Fruit fly (Drosophila melanogaster) whole organism, embryonic: Measurements from ENCODE around the gene CG13984.

Source experiments
- Antp ChIP-seq: fragments of 200-800 bp; sonication (Bioruptor generic); optimal IDR thresholded peaks from 3 replicates; lab custom pipeline; 2016; ENCODE audit warnings: missing biosample characterization, missing genetic modification characterization
- Awh ChIP-seq: fragments of 200-800 bp; sonication (Bioruptor generic); IDR thresholded peaks from 2 replicates; pipeline ENCODE4, ENCODE4 v1.3.6; 2022; ENCODE audit warnings: missing biosample characterization, missing genetic modification characterization
- BtbVII ChIP-seq: fragments of 200-800 bp; sonication (Bioruptor generic); optimal IDR thresholded peaks from 3 replicates; lab custom pipeline; 2017; ENCODE audit warnings: missing biosample characterization, mild to moderate bottlenecking, missing genetic modification characterization
- CG10147 ChIP-seq: fragments of 200-800 bp; sonication (Bioruptor generic); optimal IDR thresholded peaks from 2 replicates; lab custom pipeline; 2019; ENCODE audit warnings: missing biosample characterization, mild to moderate bottlenecking, missing genetic modification characterization, moderate library complexity
- CG10321 ChIP-seq: fragments of 200-800 bp; sonication (Bioruptor generic); IDR thresholded peaks from 2 replicates; pipeline ENCODE4 v1.3.6; 2022; ENCODE audit warnings: missing biosample characterization, missing genetic modification characterization
- CG10959 ChIP-seq: fragments of 200-800 bp; sonication (Bioruptor generic); IDR thresholded peaks from 2 replicates; pipeline ENCODE4 v1.3.6; 2022; ENCODE audit warnings: missing biosample characterization, missing genetic modification characterization
- CG12219 ChIP-seq: fragments of 200-800 bp; sonication (Bioruptor generic); optimal IDR thresholded peaks from 3 replicates; lab custom pipeline; 2018; ENCODE audit warnings: missing biosample characterization, mild to moderate bottlenecking, missing genetic modification characterization
- CG14050 ChIP-seq: fragments of 200-800 bp; sonication (Bioruptor generic); IDR thresholded peaks from 3 replicates; pipeline ENCODE4 v1.3.6; 2022; ENCODE audit warnings: missing biosample characterization, missing genetic modification characterization
- CG14710 ChIP-seq: fragments of 200-800 bp; sonication (Bioruptor generic); optimal IDR thresholded peaks from 3 replicates; lab custom pipeline; 2019; ENCODE audit warnings: missing biosample characterization, mild to moderate bottlenecking, missing genetic modification characterization, moderate library complexity
- CG15269 ChIP-seq: fragments of 200-800 bp; sonication (Bioruptor generic); optimal IDR thresholded peaks from 2 replicates; lab custom pipeline; 2018; ENCODE audit warnings: missing biosample characterization, mild to moderate bottlenecking, missing genetic modification characterization, moderate library complexity
- CG1603 ChIP-seq: fragments of 200-800 bp; sonication (Bioruptor generic); optimal IDR thresholded peaks from 2 replicates; lab custom pipeline; 2019; ENCODE audit warnings: missing biosample characterization, mild to moderate bottlenecking, missing genetic modification characterization, moderate library complexity
- CG16779 ChIP-seq: fragments of 200-800 bp; sonication (Bioruptor generic); IDR thresholded peaks from 2 replicates; pipeline ENCODE4 v1.3.6; 2022; ENCODE audit warnings: missing biosample characterization, missing genetic modification characterization
- CG1792 ChIP-seq: fragments of 200-800 bp; sonication (Bioruptor generic); optimal IDR thresholded peaks from 2 replicates; lab custom pipeline; 2016; ENCODE audit warnings: missing biosample characterization, missing genetic modification characterization
- CG18262 ChIP-seq: fragments of 200-800 bp; optimal IDR thresholded peaks from 3 replicates; lab custom pipeline; 2019; ENCODE audit warnings: missing biosample characterization, mild to moderate bottlenecking, missing genetic modification characterization, moderate library complexity
- CG2199 ChIP-seq: fragments of 200-800 bp; sonication (Bioruptor generic); IDR thresholded peaks from 3 replicates; pipeline ENCODE4 v1.3.6; 2022; ENCODE audit warnings: missing biosample characterization, missing genetic modification characterization
- CG2875 ChIP-seq: fragments of 200-800 bp; sonication (Bioruptor generic); optimal IDR thresholded peaks from 2 replicates; lab custom pipeline; 2017; ENCODE audit warnings: missing biosample characterization, mild to moderate bottlenecking, missing genetic modification characterization, missing genetic modification reagents
- CG32772 ChIP-seq: fragments of 200-800 bp; sonication (Bioruptor generic); IDR thresholded peaks from 2 replicates; pipeline ENCODE4 v1.3.6; 2022; ENCODE audit warnings: missing biosample characterization, missing genetic modification characterization
- CG33213 ChIP-seq: fragments of 200-800 bp; sonication (Bioruptor generic); optimal IDR thresholded peaks from 3 replicates; lab custom pipeline; 2016; ENCODE audit warnings: missing biosample characterization, missing genetic modification characterization
- CG34422 ChIP-seq: fragments of 200-800 bp; sonication (Bioruptor generic); IDR thresholded peaks from 3 replicates; pipeline ENCODE4 v1.3.6; 2022; ENCODE audit warnings: missing biosample characterization, missing genetic modification characterization
- CG4360 ChIP-seq: fragments of 200-800 bp; sonication (Bioruptor generic); IDR thresholded peaks from 2 replicates; pipeline ENCODE4 v1.3.6; 2022; ENCODE audit warnings: missing biosample characterization, missing genetic modification characterization
- CG4404 ChIP-seq: fragments of 200-800 bp; sonication (Bioruptor generic); IDR thresholded peaks from 2 replicates; pipeline ENCODE4 v1.3.6; 2022; ENCODE audit warnings: missing biosample characterization, missing genetic modification characterization
- CTCF ChIP-seq: fragments of 200-800 bp; sonication (Bioruptor generic); optimal IDR thresholded peaks from 2 replicates; lab custom pipeline; 2017; ENCODE audit warnings: missing biosample characterization, mild to moderate bottlenecking, missing genetic modification characterization, moderate library complexity
- Dbx ChIP-seq: fragments of 200-800 bp; sonication (Bioruptor generic); IDR thresholded peaks from 3 replicates; pipeline ENCODE4 v1.3.6; 2022; ENCODE audit warnings: missing biosample characterization, missing genetic modification characterization
- Dip2 ChIP-seq: fragments of 200-800 bp; sonication (Bioruptor generic); IDR thresholded peaks from 2 replicates; pipeline ENCODE4 v1.3.6; 2022; ENCODE audit warnings: missing biosample characterization, missing genetic modification characterization
- Doc2 ChIP-seq: fragments of 200-800 bp; sonication (Bioruptor generic); IDR thresholded peaks from 2 replicates; pipeline ENCODE4 v1.3.6; 2022; ENCODE audit warnings: missing biosample characterization, missing genetic modification characterization
- Eip74EF ChIP-seq, 2 experiments: fragments of 200-800 bp in 1 of 2; fragments of >200 bp in 1 of 2; sonication (Bioruptor generic) in 1 of 2; optimal IDR thresholded peaks; 2 replicates each; lab custom pipeline; 2017 to 2019; ENCODE audit warnings: missing biosample characterization in 2 of 2, missing genetic modification characterization in 2 of 2, mild to moderate bottlenecking in 1 of 2, moderate library complexity in 1 of 2
- Hsf ChIP-seq: fragments of 200-800 bp; sonication (Bioruptor generic); optimal IDR thresholded peaks from 3 replicates; lab custom pipeline; 2016; ENCODE audit warnings: missing biosample characterization, missing genetic modification characterization
- NFAT ChIP-seq: fragments of 200-800 bp; sonication (Bioruptor generic); IDR thresholded peaks from 2 replicates; pipeline ENCODE4 v1.3.6; 2022; ENCODE audit warnings: missing biosample characterization, missing genetic modification characterization
- Optix ChIP-seq: fragments of 200-800 bp; sonication (Bioruptor generic); IDR thresholded peaks from 3 replicates; pipeline ENCODE4 v1.3.6; 2022; ENCODE audit warnings: missing biosample characterization, missing genetic modification characterization
- Vsx1 ChIP-seq: fragments of 200-800 bp; sonication (Bioruptor generic); optimal IDR thresholded peaks from 2 replicates; lab custom pipeline; 2017; ENCODE audit warnings: missing biosample characterization, mild to moderate bottlenecking, missing genetic modification characterization, missing genetic modification reagents
- al ChIP-seq: fragments of 200-800 bp; sonication (Bioruptor generic); IDR thresholded peaks from 2 replicates; pipeline ENCODE4 v1.3.6; 2022; ENCODE audit warnings: missing biosample characterization, missing genetic modification characterization
- amos ChIP-seq: fragments of 200-800 bp; sonication (Bioruptor generic); IDR thresholded peaks from 2 replicates; pipeline ENCODE4 v1.3.6; 2022; ENCODE audit warnings: missing biosample characterization, missing genetic modification characterization; ENCODE audit not compliant: partially characterized antibody
- bbx ChIP-seq: fragments of 200-800 bp; sonication (Bioruptor generic); IDR thresholded peaks from 2 replicates; pipeline ENCODE4 v1.3.6; 2022; ENCODE audit warnings: missing biosample characterization, missing genetic modification characterization; ENCODE audit not compliant: partially characterized antibody
- bcd ChIP-seq: fragments of 200-800 bp; sonication (Bioruptor generic); optimal IDR thresholded peaks from 2 replicates; lab custom pipeline; 2017; ENCODE audit warnings: missing biosample characterization, mild to moderate bottlenecking, missing genetic modification characterization
- btn ChIP-seq: fragments of 200-800 bp; sonication (Bioruptor generic); optimal IDR thresholded peaks from 2 replicates; lab custom pipeline; 2016; ENCODE audit warnings: missing biosample characterization, missing genetic modification characterization
- crp ChIP-seq, 2 experiments: fragments of 200-800 bp; sonication (Bioruptor generic); optimal IDR thresholded peaks; 2 replicates in 1 of 2; 3 replicates in 1 of 2; lab custom pipeline; 2017; ENCODE audit warnings: missing biosample characterization in 2 of 2, missing genetic modification characterization in 2 of 2, mild to moderate bottlenecking in 1 of 2, moderate library complexity in 1 of 2
- dimm ChIP-seq: fragments of 200-800 bp; sonication (Bioruptor generic); IDR thresholded peaks from 2 replicates; pipeline ENCODE4 v1.3.6; 2022; ENCODE audit warnings: missing biosample characterization, missing genetic modification characterization
- fd64A ChIP-seq: fragments of 200-800 bp; sonication (Bioruptor generic); optimal IDR thresholded peaks from 3 replicates; lab custom pipeline; 2018; ENCODE audit warnings: missing biosample characterization, mild to moderate bottlenecking, missing genetic modification characterization
- grau ChIP-seq: fragments of 200-800 bp; optimal IDR thresholded peaks from 3 replicates; lab custom pipeline; 2019; ENCODE audit warnings: missing biosample characterization, mild to moderate bottlenecking, missing genetic modification characterization, moderate library complexity
- ind ChIP-seq: fragments of 200-800 bp; sonication (Bioruptor generic); optimal IDR thresholded peaks from 3 replicates; lab custom pipeline; 2016; ENCODE audit warnings: missing biosample characterization, missing genetic modification characterization
- kni ChIP-seq: fragments of 200-800 bp; sonication (Bioruptor generic); optimal IDR thresholded peaks from 3 replicates; lab custom pipeline; 2017; ENCODE audit warnings: mild to moderate bottlenecking, missing biosample characterization, missing genetic modification reagents, missing genetic modification characterization
- mam ChIP-seq: fragments of 200-800 bp; sonication (Bioruptor generic); optimal IDR thresholded peaks from 3 replicates; lab custom pipeline; 2016; ENCODE audit warnings: missing biosample characterization, missing genetic modification characterization
- nom ChIP-seq: fragments of 200-800 bp; sonication (Bioruptor generic); optimal IDR thresholded peaks from 2 replicates; lab custom pipeline; 2017; ENCODE audit warnings: missing biosample characterization, missing genetic modification characterization, mild to moderate bottlenecking, moderate library complexity, missing genetic modification reagents
- pho ChIP-seq: fragments of 200-800 bp; sonication (Bioruptor generic); optimal IDR thresholded peaks from 2 replicates; lab custom pipeline; 2016; ENCODE audit warnings: missing biosample characterization, missing genetic modification characterization
- sens ChIP-seq: fragments of 200-800 bp; sonication (Bioruptor generic); peaks from one replicate; lab custom pipeline; 2016; ENCODE audit warnings: missing biosample characterization, missing genetic modification characterization
- sna ChIP-seq: fragments of 200-800 bp; sonication (Bioruptor generic); IDR thresholded peaks from 2 replicates; pipeline ENCODE4 v1.3.6; 2022; ENCODE audit warnings: missing biosample characterization, missing genetic modification characterization; ENCODE audit not compliant: partially characterized antibody
- so ChIP-seq: fragments of 200-800 bp; sonication (Bioruptor generic); IDR thresholded peaks from 3 replicates; pipeline ENCODE4 v1.3.6; 2022; ENCODE audit warnings: missing biosample characterization, missing genetic modification characterization
- sob ChIP-seq: fragments of 200-800 bp; sonication (Bioruptor generic); IDR thresholded peaks from 2 replicates; pipeline ENCODE4 v1.3.6; 2022; ENCODE audit warnings: missing biosample characterization, missing genetic modification characterization
- sqz ChIP-seq: fragments of 200-800 bp; sonication (Bioruptor generic); optimal IDR thresholded peaks from 3 replicates; lab custom pipeline; 2018; ENCODE audit warnings: missing biosample characterization, mild to moderate bottlenecking, missing genetic modification characterization
- ttk ChIP-seq: fragments of 200-800 bp; sonication (Bioruptor generic); IDR thresholded peaks from 2 replicates; pipeline ENCODE4 v2.1.2; 2022; ENCODE audit warnings: missing biosample characterization, missing genetic modification characterization
- tx ChIP-seq: fragments of 200-800 bp; sonication (Bioruptor generic); optimal IDR thresholded peaks from 2 replicates; lab custom pipeline; 2016; ENCODE audit warnings: missing biosample characterization, missing genetic modification characterization
- z ChIP-seq: fragments of 200-800 bp; sonication (Bioruptor generic); IDR thresholded peaks from 3 replicates; pipeline ENCODE4 v1.3.6; 2022; ENCODE audit warnings: missing biosample characterization, missing genetic modification characterization

CG13984 gene

dm6 chr2L:6291605-6292004 is 17.0 kb upstream of the CG13984 start (continued):
- TF ChIP-seq CG15269 (tag; lab: Kevin White, UChicago) (no peak), CG18262 (peak; percentile 50), Dip2 (GFP tag; lab: Robert Waterston, UW) (no peak), Optix (no peak), NFAT (GFP tag; lab: Robert Waterston, UW) (no peak), kni (peak; percentile 78), sqz (GFP tag; lab: Kevin White, UChicago) (peak; percentile 84), ttk (GFP tag; lab: Robert Waterston, UW) (no peak), CG1603 (tag; lab: Kevin White, UChicago) (peak; percentile 34), CG2199 (GFP tag; lab: Robert Waterston, UW) (peak; percentile 56; the same call in 2 of the 3 replicates), CG12219 (GFP tag; lab: Kevin White, UChicago) (peak; percentile 21), dimm (GFP tag; lab: Robert Waterston, UW) (no peak), crp (GFP tag; optimal IDR thresholded peaks at IDR 0.05; lab: Kevin White, UChicago) (no peak), z (GFP tag; lab: Robert Waterston, UW) (0 out of 3 replicates have a peak, but pooled peaks have one; percentile 14), tx (no peak), BtbVII (GFP tag; lab: Kevin White, UChicago) (peak; percentile 1), CG10321 (GFP tag; lab: Robert Waterston, UW) (no peak), CTCF (GFP tag; lab: Kevin White, UChicago) (peak; percentile 13), sens (GFP tag; lab: Kevin White, UChicago) (peak; percentile 86), Vsx1 (GFP tag; lab: Kevin White, UChicago) (peak; percentile 28), bbx (no peak), Doc2 (no peak), nom (GFP tag; lab: Kevin White, UChicago) (peak; percentile 14), CG4404 (GFP tag; lab: Robert Waterston, UW) (no peak), CG16779 (GFP tag; lab: Robert Waterston, UW) (no peak), Dbx (no peak), btn (GFP tag; lab: Kevin White, UChicago) (no peak), fd64A (GFP tag; lab: Kevin White, UChicago) (peak; percentile 83), Antp (GFP tag; lab: Kevin White, UChicago) (no peak), pho (GFP tag; lab: Kevin White, UChicago) (no peak), CG2875 (peak; percentile 30), al (no peak), CG1792 (GFP tag; lab: Kevin White, UChicago) (no peak), amos (no peak), grau (tag; lab: Kevin White, UChicago) (no peak), CG14710 (tag; lab: Kevin White, UChicago) (peak; percentile 32), mam (GFP tag; lab: Kevin White, UChicago) (no peak), sob (no peak), bcd (no peak), Awh (GFP tag; lab: Robert Waterston, UW) (0 out of 2 replicates have a peak, but pooled peaks have one; percentile 1), CG10147 (GFP tag; lab: Kevin White, UChicago) (no peak), Hsf (GFP tag; lab: Kevin White, UChicago) (no peak), Eip74EF (GFP tag; optimal IDR thresholded peaks at IDR 0.05; lab: Kevin White, UChicago) (peak in 1 of 2 experiments; percentile 43), CG4360 (GFP tag; lab: Robert Waterston, UW) (no peak), CG34422 (GFP tag; lab: Robert Waterston, UW) (no peak), CG14050 (GFP tag; lab: Robert Waterston, UW) (no peak), ind (GFP tag; lab: Kevin White, UChicago) (no peak), sna (GFP tag; lab: Robert Waterston, UW) (no peak), so (GFP tag; lab: Robert Waterston, UW) (no peak), CG33213 (GFP tag; lab: Kevin White, UChicago) (no peak), CG32772 (peak; percentile 23; the same call in 1 of the 2 replicates), CG10959 (GFP tag; lab: Robert Waterston, UW) (no peak)
